Worm (Caenorhabditis elegans) whole organism, early embryonic: ENCODE results near the gene K10D11.4.

Experiments
- B0310.2 ChIP-seq: sonication (generic microtip); optimal IDR thresholded peaks from 2 replicates; lab custom pipeline; 2016; ENCODE audit warnings: mild to moderate bottlenecking, missing genetic modification characterization, missing compliant biosample characterization
- F13C5.2 ChIP-seq: sonication (generic microtip); optimal IDR thresholded peaks from 2 replicates; lab custom pipeline; 2017; ENCODE audit warnings: mild to moderate bottlenecking, missing genetic modification characterization, inconsistent platforms, missing compliant biosample characterization
- aly-1 ChIP-seq: sonication (generic microtip); optimal IDR thresholded peaks from 2 replicates; lab custom pipeline; 2016; ENCODE audit warnings: missing genetic modification characterization, missing compliant biosample characterization
- ama-1 ChIP-seq: fragments of 150-350 bp; optimal IDR thresholded peaks from 2 replicates; lab custom pipeline; 2014
- ceh-13 ChIP-seq: fragments of 200-800 bp; sonication (Bioruptor generic); optimal IDR thresholded peaks from 2 replicates; lab custom pipeline; 2018; ENCODE audit warnings: mild to moderate bottlenecking, missing genetic modification characterization, missing compliant biosample characterization
- ceh-36 ChIP-seq: sonication (generic microtip); optimal IDR thresholded peaks from 2 replicates; lab custom pipeline; 2016; ENCODE audit warnings: missing genetic modification characterization, inconsistent platforms, missing compliant biosample characterization
- ets-7 ChIP-seq: sonication (generic microtip); optimal IDR thresholded peaks from 2 replicates; lab custom pipeline; 2016; ENCODE audit warnings: missing genotype, missing genetic modification characterization, missing compliant biosample characterization
- flt-1 ChIP-seq: fragments of 200-800 bp; sonication (Bioruptor generic); IDR thresholded peaks from 2 replicates; pipeline ENCODE4 v1.3.6; 2022; ENCODE audit warnings: missing genetic modification characterization, missing compliant biosample characterization
- hmbx-1 ChIP-seq: sonication (generic microtip); optimal IDR thresholded peaks from 2 replicates; lab custom pipeline; 2016; ENCODE audit warnings: mild to moderate bottlenecking, missing genetic modification characterization, missing compliant biosample characterization
- hmg-4 ChIP-seq: fragments of 200-800 bp; sonication (Bioruptor generic); optimal IDR thresholded peaks from 2 replicates; lab custom pipeline; 2018; ENCODE audit warnings: mild to moderate bottlenecking, missing genetic modification characterization, missing compliant biosample characterization
- hnd-1 ChIP-seq: sonication (generic microtip); optimal IDR thresholded peaks from 2 replicates; lab custom pipeline; 2016; ENCODE audit warnings: missing genetic modification characterization, missing compliant biosample characterization
- pes-1 ChIP-seq: fragments of 200-800 bp; sonication (Bioruptor generic); IDR thresholded peaks from 2 replicates; pipeline ENCODE4 v1.3.6; 2022; ENCODE audit warnings: missing genetic modification reagents, missing genetic modification characterization, missing compliant biosample characterization
- scrt-1 ChIP-seq: fragments of 200-800 bp; sonication (Bioruptor generic); IDR thresholded peaks from 2 replicates; pipeline ENCODE4 v1.3.6; 2022; ENCODE audit warnings: missing genetic modification characterization, missing compliant biosample characterization
- sea-1 ChIP-seq: fragments of 200-800 bp; sonication (Bioruptor generic); conservative IDR thresholded peaks from 2 replicates; pipeline ENCODE4 v1.3.6; 2022; ENCODE audit warnings: missing genetic modification characterization, missing compliant biosample characterization
- tbx-11 ChIP-seq: fragments of 200-800 bp; sonication (Bioruptor generic); IDR thresholded peaks from 2 replicates; pipeline ENCODE4 v1.3.6; 2022; ENCODE audit warnings: missing genetic modification characterization, missing compliant biosample characterization
- tbx-37 ChIP-seq: fragments of 200-800 bp; sonication (Bioruptor generic); conservative IDR thresholded peaks from 2 replicates; pipeline ENCODE4 v1.3.6; 2022; ENCODE audit warnings: missing genetic modification reagents, missing genetic modification characterization, missing compliant biosample characterization
- tra-4 ChIP-seq: sonication (generic microtip); optimal IDR thresholded peaks from 2 replicates; lab custom pipeline; 2017; ENCODE audit warnings: missing genetic modification characterization, missing compliant biosample characterization

Gene K10D11.4

ce11 chrIV:12965074-12965473, 29.2 kb downstream of the K10D11.4 start, which contains the start of gene dod-22:
TSS of gene dod-22 (plus strand) at chrIV:12965374.
- TF ChIP-seq hmbx-1 (tag; lab: Kevin White, UChicago) (no peak), hnd-1 (tag; lab: Kevin White, UChicago) (no peak), ceh-13 (GFP tag; lab: Kevin White, UChicago) (no peak), tra-4 (tag; lab: Kevin White, UChicago) (no peak), aly-1 (tag; lab: Kevin White, UChicago) (no peak), F13C5.2 (tag; lab: Kevin White, UChicago) (no peak), ceh-36 (tag; lab: Kevin White, UChicago) (no peak), sea-1 (no peak), flt-1 (GFP tag; lab: Robert Waterston, UW) (no peak), tbx-37 (no peak), B0310.2 (tag; lab: Kevin White, UChicago) (no peak), ets-7 (tag; lab: Kevin White, UChicago) (no peak), pes-1 (GFP tag; lab: Robert Waterston, UW) (no peak), ama-1 (no peak), scrt-1 (GFP tag; lab: Robert Waterston, UW) (no peak), hmg-4 (GFP tag; lab: Kevin White, UChicago) (no peak), tbx-11 (GFP tag; lab: Robert Waterston, UW) (no peak)

ce11 chrIV:12964648-12965047, 29.6 kb downstream of the K10D11.4 start:
- TF ChIP-seq ama-1 (no peak), flt-1 (GFP tag; lab: Robert Waterston, UW) (no peak), aly-1 (tag; lab: Kevin White, UChicago) (no peak), scrt-1 (GFP tag; lab: Robert Waterston, UW) (no peak), ceh-13 (GFP tag; lab: Kevin White, UChicago) (no peak), tra-4 (tag; lab: Kevin White, UChicago) (no peak), tbx-37 (no peak), hmg-4 (GFP tag; lab: Kevin White, UChicago) (no peak), tbx-11 (GFP tag; lab: Robert Waterston, UW) (no peak), pes-1 (GFP tag; lab: Robert Waterston, UW) (no peak), hnd-1 (tag; lab: Kevin White, UChicago) (no peak), B0310.2 (tag; lab: Kevin White, UChicago) (no peak), sea-1 (no peak)

ce11 chrIV:12962564-12962963, 31.7 kb downstream of the K10D11.4 start, which contains the start of gene F55G11.8:
TSS of gene F55G11.8 (plus strand) at chrIV:12962808.
- TF ChIP-seq ets-7 (tag; lab: Kevin White, UChicago) (no peak), sea-1 (no peak), F13C5.2 (tag; lab: Kevin White, UChicago) (no peak), ceh-36 (tag; lab: Kevin White, UChicago) (no peak), hmg-4 (GFP tag; lab: Kevin White, UChicago) (no peak), hmbx-1 (tag; lab: Kevin White, UChicago) (no peak), pes-1 (GFP tag; lab: Robert Waterston, UW) (no peak), tbx-11 (GFP tag; lab: Robert Waterston, UW) (no peak), tbx-37 (no peak), hnd-1 (tag; lab: Kevin White, UChicago) (no peak), scrt-1 (GFP tag; lab: Robert Waterston, UW) (no peak), flt-1 (GFP tag; lab: Robert Waterston, UW) (no peak), tra-4 (tag; lab: Kevin White, UChicago) (no peak), ama-1 (no peak), B0310.2 (tag; lab: Kevin White, UChicago) (no peak), ceh-13 (GFP tag; lab: Kevin White, UChicago) (no peak)

ce11 chrIV:12960136-12960535, 34.1 kb downstream of the K10D11.4 start, which contains the start of gene F55G11.7:
TSS of gene F55G11.7 (plus strand) at chrIV:12960436.
- TF ChIP-seq tra-4 (tag; lab: Kevin White, UChicago) (no peak), scrt-1 (GFP tag; lab: Robert Waterston, UW) (no peak), B0310.2 (tag; lab: Kevin White, UChicago) (no peak), ceh-13 (GFP tag; lab: Kevin White, UChicago) (no peak), sea-1 (no peak), pes-1 (GFP tag; lab: Robert Waterston, UW) (no peak), aly-1 (tag; lab: Kevin White, UChicago) (no peak), ama-1 (no peak), hnd-1 (tag; lab: Kevin White, UChicago) (no peak), flt-1 (GFP tag; lab: Robert Waterston, UW) (no peak), tbx-11 (GFP tag; lab: Robert Waterston, UW) (no peak), hmg-4 (GFP tag; lab: Kevin White, UChicago) (no peak), ceh-36 (tag; lab: Kevin White, UChicago) (no peak), F13C5.2 (tag; lab: Kevin White, UChicago) (no peak), ets-7 (tag; lab: Kevin White, UChicago) (no peak), tbx-37 (no peak)

ce11 chrIV:12957730-12958129, 36.5 kb downstream of the K10D11.4 start, which contains the start of gene F55G11.6:
TSS of gene F55G11.6 (plus strand) at chrIV:12958030.
- TF ChIP-seq hnd-1 (tag; lab: Kevin White, UChicago) (no peak), tbx-37 (no peak), ceh-36 (tag; lab: Kevin White, UChicago) (no peak), ceh-13 (GFP tag; lab: Kevin White, UChicago) (no peak), hmbx-1 (tag; lab: Kevin White, UChicago) (no peak), hmg-4 (GFP tag; lab: Kevin White, UChicago) (no peak), pes-1 (GFP tag; lab: Robert Waterston, UW) (no peak), scrt-1 (GFP tag; lab: Robert Waterston, UW) (no peak), aly-1 (tag; lab: Kevin White, UChicago) (no peak), ama-1 (no peak), tbx-11 (GFP tag; lab: Robert Waterston, UW) (no peak), F13C5.2 (tag; lab: Kevin White, UChicago) (no peak), ets-7 (tag; lab: Kevin White, UChicago) (no peak)

ce11 chrIV:12948470-12948869, 45.8 kb downstream of the K10D11.4 start, which contains the start of gene F55G11.10:
TSS of gene F55G11.10 (plus strand) at chrIV:12948770.
- TF ChIP-seq ceh-36 (tag; lab: Kevin White, UChicago) = no peak
- no peak for TF ChIP-seq hmbx-1 (tag; lab: Kevin White, UChicago)
- no peak for TF ChIP-seq tra-4 (tag; lab: Kevin White, UChicago)
- TF ChIP-seq F13C5.2 (tag; lab: Kevin White, UChicago) = no peak
- no peak for TF ChIP-seq scrt-1 (GFP tag; lab: Robert Waterston, UW)
- no peak for TF ChIP-seq pes-1 (GFP tag; lab: Robert Waterston, UW)
- TF ChIP-seq tbx-37 = no peak
- no peak for TF ChIP-seq ets-7 (tag; lab: Kevin White, UChicago)
- TF ChIP-seq aly-1 (tag; lab: Kevin White, UChicago) = no peak
- no peak for TF ChIP-seq flt-1 (GFP tag; lab: Robert Waterston, UW)
- TF ChIP-seq hmg-4 (GFP tag; lab: Kevin White, UChicago) = no peak
- TF ChIP-seq sea-1 = no peak
- no peak for TF ChIP-seq B0310.2 (tag; lab: Kevin White, UChicago)
